Fruit fly (Drosophila melanogaster): ENCODE measurements around the gene CG42692.
A peak's percentile ranks its signal among the peaks of the same experiment; 100 is the strongest.

The CG42692 gene

dm6 chr2L:14022130-14022735, 14.3 kb downstream of the CG42692 start (continued):
- TF ChIP-seq BEAF-32 (GFP tag; optimal IDR thresholded peaks at IDR 0.05) (no peak), CG12236 (GFP tag; optimal IDR thresholded peaks at IDR 0.05) (no peak), CrebB (tag; optimal IDR thresholded peaks at IDR 0.05) (peak; percentile 80), CG15269 (tag; optimal IDR thresholded peaks at IDR 0.05) (peak; percentile 96), ttk (GFP tag; IDR thresholded peaks at IDR 0.05) (peak; percentile 89), prd (optimal IDR thresholded peaks at IDR 0.05) (no peak), prd (GFP tag; IDR thresholded peaks at IDR 0.05) (peak; percentile 90), C15 (GFP tag; IDR thresholded peaks at IDR 0.05) (peak; percentile 79), CG4328 (GFP tag; optimal IDR thresholded peaks at IDR 0.05) (peak; percentile 92), CG5953 (GFP tag; IDR thresholded peaks at IDR 0.05) (peak; percentile 42; the same call in 1 of the 2 replicates), disco-r (GFP tag; optimal IDR thresholded peaks at IDR 0.05) (peak; percentile 15), CG18619 (GFP tag; optimal IDR thresholded peaks at IDR 0.05) (peak; percentile 93), tx (GFP tag; optimal IDR thresholded peaks at IDR 0.05) (peak; percentile 39), Dref (GFP tag; IDR thresholded peaks at IDR 0.05) (no peak), odd (GFP tag; optimal IDR thresholded peaks at IDR 0.05) (peak; percentile 90), CG4282 (GFP tag; optimal IDR thresholded peaks at IDR 0.05) (no peak), wor (GFP tag; IDR thresholded peaks at IDR 0.05) (peak; percentile 88), CG6683 (GFP tag; optimal IDR thresholded peaks at IDR 0.05) (peak; percentile 91), crp (GFP tag; optimal IDR thresholded peaks at IDR 0.05) (peak in 1 of 2 experiments; percentile 54), crol (GFP tag; IDR thresholded peaks at IDR 0.05) (no peak), maf-S (GFP tag; optimal IDR thresholded peaks at IDR 0.05) (peak; percentile 24), tup (GFP tag; optimal IDR thresholded peaks at IDR 0.05) (no peak), Ssrp (tag; optimal IDR thresholded peaks at IDR 0.05) (peak; percentile 96), ind (GFP tag; optimal IDR thresholded peaks at IDR 0.05) (peak; percentile 84), CG32532 (GFP tag; IDR thresholded peaks at IDR 0.05) (peak; percentile 92), Hr39 (optimal IDR thresholded peaks at IDR 0.05) (no peak), Chrac-16 (GFP tag; optimal IDR thresholded peaks at IDR 0.05) (peak; percentile 61), CG1832 (GFP tag; optimal IDR thresholded peaks at IDR 0.05) (no peak), CG11398 (GFP tag; optimal IDR thresholded peaks at IDR 0.05) (peak; percentile 23), bab2 (GFP tag; optimal IDR thresholded peaks at IDR 0.05) (peak; percentile 59), row (GFP tag; IDR thresholded peaks at IDR 0.05) (peak; percentile 96), CG14860 (GFP tag; IDR thresholded peaks at IDR 0.05; ENCODE audit: partially characterized antibody) (no peak), CG15011 (GFP tag; optimal IDR thresholded peaks at IDR 0.05) (peak; percentile 84), D19B (GFP tag; optimal IDR thresholded peaks at IDR 0.05) (peak; percentile 82), vfl (GFP tag; optimal IDR thresholded peaks at IDR 0.05) (no peak), CG11085 (GFP tag; IDR thresholded peaks at IDR 0.05) (peak; percentile 76), Bgb (GFP tag; IDR thresholded peaks at IDR 0.05; ENCODE audit: partially characterized antibody) (no peak), CG10267 (tag; optimal IDR thresholded peaks at IDR 0.05) (peak; percentile 88), Side (GFP tag; optimal IDR thresholded peaks at IDR 0.05) (no peak), CTCF (GFP tag; optimal IDR thresholded peaks at IDR 0.05) (peak; percentile 44), Blimp-1 (GFP tag; optimal IDR thresholded peaks at IDR 0.05) (peak; percentile 93), salm (tag; optimal IDR thresholded peaks at IDR 0.05) (peak; percentile 95), Doc3 (GFP tag; IDR thresholded peaks at IDR 0.05; ENCODE audit: partially characterized antibody) (no peak), Spps (tag; optimal IDR thresholded peaks at IDR 0.05) (peak; percentile 91), Elba2 (GFP tag; optimal IDR thresholded peaks at IDR 0.05) (peak; percentile 16), Vsx1 (GFP tag; optimal IDR thresholded peaks at IDR 0.05) (peak; percentile 86), ap (GFP tag; IDR thresholded peaks at IDR 0.05) (peak; percentile 74), sug (tag; optimal IDR thresholded peaks at IDR 0.05) (peak; percentile 93), CG2889 (GFP tag; IDR thresholded peaks at IDR 0.05) (peak; percentile 87), Bteb2 (GFP tag; optimal IDR thresholded peaks at IDR 0.05) (no peak), fd3F (GFP tag; optimal IDR thresholded peaks at IDR 0.05) (peak; percentile 95)
